Fruit fly (Drosophila melanogaster) S2 (cell line): ENCODE data around the gene CG31817.

Experiments
- CG8478 ChIP-seq: fragments of >200 bp; optimal IDR thresholded peaks from 2 replicates; lab custom pipeline; 2018
- CTCF ChIP-seq, 2 experiments: fragments of >200 bp; optimal IDR thresholded peaks; 2 replicates each; lab custom pipeline; 2018

DNA sequence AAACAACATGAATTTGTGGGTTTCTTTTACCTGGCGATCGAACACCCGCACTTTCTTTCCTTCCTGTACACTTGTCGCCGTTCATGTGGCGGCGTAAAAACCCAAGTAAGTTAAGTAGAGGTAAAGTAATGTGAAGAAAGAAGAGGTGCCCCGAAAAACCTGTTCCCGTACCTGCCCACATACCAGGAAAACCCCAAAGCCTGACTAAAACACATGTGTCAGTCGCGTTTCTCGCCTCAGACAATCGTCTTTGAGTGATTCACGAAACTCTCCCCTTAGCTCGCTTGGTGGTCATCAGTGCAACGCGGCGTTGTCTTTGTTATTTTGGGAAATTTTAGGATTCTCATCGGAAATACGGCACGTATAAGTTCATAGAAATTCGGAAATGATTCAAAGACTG lies 14.1 kb downstream of the CG31817 start:
- no peak for TF ChIP-seq CTCF (optimal IDR thresholded peaks at IDR 0.05; lab: Kevin White, UChicago)
- no peak for TF ChIP-seq CG8478 (lab: Kevin White, UChicago)
